Worm (Caenorhabditis elegans) whole organism, mixed stage, embryonic: ENCODE results near the gene twk-18.

ENCODE experiments used
- bed-3 ChIP-seq: fragments of 200-800 bp; sonication (Bioruptor generic); optimal IDR thresholded peaks from 3 replicates; lab custom pipeline; 2018; ENCODE audit warnings: mild to moderate bottlenecking, missing genetic modification characterization, moderate library complexity, missing compliant biosample characterization
- pha-4 ChIP-seq: fragments of 150-350 bp; optimal IDR thresholded peaks from 2 replicates; lab custom pipeline; 2018; ENCODE audit warnings: missing biosample characterization, missing genetic modification reagents, missing genetic modification characterization
- unc-39 ChIP-seq: fragments of 150-350 bp; optimal IDR thresholded peaks from 2 replicates; lab custom pipeline; 2014; ENCODE audit warnings: missing biosample characterization, missing genetic modification characterization

DNA sequence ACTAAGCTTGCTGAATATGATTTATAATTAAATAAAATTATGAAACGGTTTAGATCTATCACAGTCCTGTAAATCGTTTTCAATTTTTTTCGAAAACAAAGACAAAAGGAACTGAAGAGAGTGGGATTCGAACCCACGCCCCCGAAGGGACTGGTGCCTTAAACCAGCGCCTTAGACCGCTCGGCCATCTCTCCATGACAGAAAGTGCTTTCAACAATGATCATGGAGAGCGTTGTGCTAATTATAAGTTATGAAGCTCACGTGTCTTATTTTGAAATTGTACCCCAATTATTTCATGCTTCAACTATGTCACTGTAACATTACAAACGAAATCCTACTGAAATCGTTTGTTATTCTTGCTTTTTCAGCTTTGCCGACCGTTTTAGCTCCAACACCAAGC, 32.1 kb upstream of the twk-18 start:
- no peak for TF ChIP-seq unc-39 (tag; lab: Kevin White, UChicago)
- no peak for TF ChIP-seq pha-4 (tag; lab: Kevin White, UChicago)
- no peak for TF ChIP-seq bed-3
